Worm (Caenorhabditis elegans): Measurements from ENCODE around the gene aexr-3.

The aexr-3 gene

DNA sequence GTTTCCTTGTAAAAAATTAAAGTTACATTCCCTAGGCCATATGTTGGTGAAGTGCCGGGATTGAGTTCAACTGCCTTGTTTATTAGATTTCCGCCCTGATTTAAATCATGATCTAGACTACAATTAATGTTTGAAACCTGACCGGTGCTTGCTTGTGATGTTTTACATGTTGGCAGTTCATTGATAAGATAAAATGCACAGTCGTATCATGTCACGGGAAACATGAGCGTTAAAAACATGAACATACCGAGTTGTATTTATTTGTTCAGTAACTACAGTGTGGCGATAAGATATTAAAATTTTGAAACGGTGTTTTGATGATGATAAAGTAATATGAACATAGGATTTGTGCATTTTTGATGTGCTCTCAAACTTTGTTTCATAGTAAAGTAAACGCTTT, 28.6 kb downstream of the aexr-3 start:
- TF ChIP-seq unc-62 (GFP tag; optimal IDR thresholded peaks at IDR 0.05), result no peak
- TF ChIP-seq gmeb-1 (tag; optimal IDR thresholded peaks at IDR 0.05), result peak; percentile 44
- no peak for TF ChIP-seq nhr-10 (tag; optimal IDR thresholded peaks at IDR 0.05)
- TF ChIP-seq nhr-237 (tag; optimal IDR thresholded peaks at IDR 0.05), result no peak
- no peak for TF ChIP-seq Y55F3AM.14 (GFP tag; optimal IDR thresholded peaks at IDR 0.05)
- TF ChIP-seq egl-27 (tag; optimal IDR thresholded peaks at IDR 0.05), result no peak
- peak; percentile 74 for TF ChIP-seq crh-2 (tag; optimal IDR thresholded peaks at IDR 0.05)
- peak; percentile 74 for TF ChIP-seq sma-9 (GFP tag; optimal IDR thresholded peaks at IDR 0.05)
- no peak for TF ChIP-seq sma-9 (tag; optimal IDR thresholded peaks at IDR 0.05)
- peak; percentile 35 for TF ChIP-seq F13H6.1 (tag; optimal IDR thresholded peaks at IDR 0.05)
- TF ChIP-seq sem-4 (tag; optimal IDR thresholded peaks at IDR 0.05), result no peak
- no peak for TF ChIP-seq elt-1 (tag; optimal IDR thresholded peaks at IDR 0.05)
- no peak for TF ChIP-seq lin-13 (GFP tag; optimal IDR thresholded peaks at IDR 0.05)
- no peak for TF ChIP-seq nhr-25 (tag; optimal IDR thresholded peaks at IDR 0.05)
- TF ChIP-seq C34F6.9 (tag; optimal IDR thresholded peaks at IDR 0.05), result no peak
- TF ChIP-seq unc-55 (GFP tag; optimal IDR thresholded peaks at IDR 0.05), result no peak
- TF ChIP-seq fos-1 (tag; optimal IDR thresholded peaks at IDR 0.05), result peak; percentile 90
- no peak for TF ChIP-seq nhr-6 (tag; optimal IDR thresholded peaks at IDR 0.05)
- no peak for TF ChIP-seq ztf-11 (tag; optimal IDR thresholded peaks at IDR 0.05)

DNA sequence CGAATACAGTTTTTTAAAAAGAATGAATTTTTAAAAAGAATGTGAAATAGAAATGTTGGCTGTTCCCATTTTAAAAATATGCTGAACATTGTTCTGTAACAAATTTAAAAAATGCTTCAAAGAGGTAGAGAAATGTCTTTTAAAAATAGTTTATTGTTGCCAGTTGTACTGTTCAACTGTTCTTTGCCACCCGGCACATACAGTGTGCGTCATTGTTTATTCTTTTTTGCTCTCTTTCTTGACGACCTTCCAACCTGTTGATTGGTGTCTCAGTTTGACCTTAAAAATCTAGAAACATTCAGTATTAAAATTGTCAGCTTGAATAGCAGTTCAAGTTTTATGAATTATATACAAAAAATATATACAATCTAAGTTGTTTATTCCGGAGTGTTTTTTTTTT, 29.3 kb downstream of the aexr-3 start:
- TF ChIP-seq nhr-11 (tag; optimal IDR thresholded peaks at IDR 0.05) (no peak), fos-1 (tag; optimal IDR thresholded peaks at IDR 0.05) (no peak), nhr-129 (tag; optimal IDR thresholded peaks at IDR 0.05) (no peak), peb-1 (tag; optimal IDR thresholded peaks at IDR 0.05) (no peak), mab-5 (tag; optimal IDR thresholded peaks at IDR 0.05) (no peak), zag-1 (tag; optimal IDR thresholded peaks at IDR 0.05) (no peak)

DNA sequence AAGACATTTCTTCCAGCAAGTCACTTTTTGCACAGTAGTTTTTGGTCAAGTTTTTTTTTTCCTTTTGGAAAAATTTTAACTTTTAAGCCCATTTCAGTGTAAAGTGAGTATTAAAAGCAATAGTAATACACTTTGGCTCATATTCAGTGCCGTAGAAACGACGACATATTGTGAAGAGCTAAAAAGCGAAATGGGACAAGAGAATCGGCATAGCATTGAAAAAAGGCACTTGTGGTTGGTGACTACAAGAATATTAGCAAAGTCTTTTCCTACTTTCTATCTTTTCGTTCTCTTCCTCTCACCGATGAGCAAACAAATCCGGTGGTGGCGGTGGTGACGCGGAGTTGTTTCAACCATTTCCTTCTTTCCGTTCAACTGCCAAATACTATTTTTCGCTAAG, 30.1 kb downstream of the aexr-3 start, which contains the start of gene acs-22:
Gene acs-22 (plus strand): TSS at position 301 of the 400 bp plus-strand sequence.
- TF ChIP-seq elt-1 (tag; optimal IDR thresholded peaks at IDR 0.05) (no peak), egl-27 (tag; optimal IDR thresholded peaks at IDR 0.05) (no peak), lin-11 (tag; optimal IDR thresholded peaks at IDR 0.05) (no peak), nhr-10 (tag; optimal IDR thresholded peaks at IDR 0.05) (no peak), skn-1 (tag; optimal IDR thresholded peaks at IDR 0.05) (no peak), zag-1 (tag; optimal IDR thresholded peaks at IDR 0.05) (no peak), ztf-1 (GFP tag; conservative IDR thresholded peaks at IDR 0.05) (no peak), Y55F3AM.14 (GFP tag; optimal IDR thresholded peaks at IDR 0.05) (no peak), mab-5 (tag; optimal IDR thresholded peaks at IDR 0.05) (no peak), fos-1 (tag; optimal IDR thresholded peaks at IDR 0.05) (no peak), crh-2 (tag; optimal IDR thresholded peaks at IDR 0.05) (no peak), nhr-11 (tag; optimal IDR thresholded peaks at IDR 0.05) (no peak), nhr-12 (tag; optimal IDR thresholded peaks at IDR 0.05) (no peak), nhr-237 (tag; optimal IDR thresholded peaks at IDR 0.05) (no peak), unc-62 (GFP tag; optimal IDR thresholded peaks at IDR 0.05) (no peak), mbf-1 (tag; optimal IDR thresholded peaks at IDR 0.05) (no peak), ztf-4 (tag; optimal IDR thresholded peaks at IDR 0.05) (no peak)

DNA sequence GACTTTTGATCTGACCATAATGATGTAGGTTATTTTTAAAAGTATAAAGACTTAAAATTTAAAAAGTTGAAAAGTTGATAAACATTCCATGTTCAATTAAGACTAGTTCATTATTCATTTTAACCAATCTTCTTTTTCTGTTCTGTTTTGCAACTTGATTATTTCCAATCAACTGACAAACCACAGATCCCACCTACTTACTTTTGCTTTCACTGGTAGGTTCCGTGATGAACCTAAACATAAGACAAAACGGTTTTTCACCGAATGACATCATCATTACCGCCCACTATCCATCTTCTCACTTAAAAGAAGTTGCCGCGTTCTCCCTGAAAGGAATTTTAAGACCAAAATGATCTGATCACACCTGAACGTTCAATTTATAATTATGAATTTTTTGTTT, 31.3 kb downstream of the aexr-3 start:
- TF ChIP-seq nhr-21 (tag; optimal IDR thresholded peaks at IDR 0.05) (no peak), egl-27 (tag; optimal IDR thresholded peaks at IDR 0.05) (no peak), blmp-1 (tag; optimal IDR thresholded peaks at IDR 0.05; ENCODE audit: insufficient read depth) (peak; percentile 34)

DNA sequence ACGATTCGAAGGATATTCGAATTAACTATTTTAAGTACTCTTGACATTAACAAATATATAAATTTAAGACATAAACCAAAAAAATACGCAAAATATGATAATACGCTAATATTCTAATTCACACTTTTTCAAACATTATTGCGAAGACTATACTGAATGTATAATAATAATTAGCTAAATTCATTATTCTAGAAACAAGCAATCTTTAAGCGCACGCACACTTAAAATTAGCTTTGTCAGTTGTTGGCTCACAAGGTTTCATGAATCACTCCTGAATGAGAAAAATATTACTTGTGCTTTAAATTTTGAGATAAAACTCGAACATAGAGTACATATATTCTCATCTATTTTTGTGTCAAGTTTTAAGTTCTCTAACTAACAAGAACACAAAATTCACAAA, 34.1 kb downstream of the aexr-3 start:
- TF ChIP-seq nhr-23 (tag; optimal IDR thresholded peaks at IDR 0.05) (no peak), unc-39 (tag; optimal IDR thresholded peaks at IDR 0.05) (no peak)

DNA sequence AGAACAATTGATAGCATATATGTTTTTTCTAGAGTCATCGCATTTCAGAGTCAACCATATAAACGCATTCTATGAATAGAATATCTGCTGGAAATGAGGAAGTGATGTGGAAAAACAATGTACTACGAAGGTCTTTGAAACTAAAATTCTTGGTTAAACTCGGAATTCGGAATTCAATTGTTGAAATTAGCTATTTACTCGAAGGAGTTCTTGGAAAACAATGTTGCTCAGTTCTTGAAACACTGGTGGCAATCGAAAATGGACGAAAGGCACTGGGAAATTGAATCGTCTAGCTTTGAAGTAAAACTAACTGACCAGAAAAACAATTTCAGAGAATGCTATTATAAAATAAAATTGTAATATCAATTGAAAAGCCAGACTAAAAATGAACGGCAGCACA, 34.6 kb downstream of the aexr-3 start:
- TF ChIP-seq nhr-11 (tag; optimal IDR thresholded peaks at IDR 0.05) (peak; percentile 2), nhr-129 (tag; optimal IDR thresholded peaks at IDR 0.05) (no peak)
